Worm (Caenorhabditis elegans): ENCODE data around the gene ZK180.6.

ZK180.6 gene

DNA sequence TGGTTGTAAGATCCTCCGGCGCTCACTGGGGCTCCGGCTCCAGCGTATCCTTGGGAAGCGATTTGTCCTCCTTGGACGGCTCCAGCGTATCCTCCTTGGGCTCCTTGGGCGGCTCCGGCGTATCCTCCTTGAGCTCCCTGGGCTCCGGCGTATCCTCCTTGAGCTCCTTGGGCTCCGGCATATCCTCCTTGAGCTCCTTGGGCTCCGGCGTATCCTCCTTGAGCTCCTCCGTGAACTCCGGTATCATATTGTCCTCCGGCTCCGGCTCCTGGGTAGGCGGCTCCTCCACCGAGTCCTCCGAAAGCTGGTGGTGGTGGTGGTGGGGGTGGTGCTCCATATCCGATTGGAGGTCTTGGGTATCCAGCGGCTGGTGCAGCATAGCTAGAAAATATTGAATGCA is 8.4 kb downstream of the ZK180.6 start:
- no peak for TF ChIP-seq daf-12 (tag; optimal IDR thresholded peaks at IDR 0.05)
- TF ChIP-seq nhr-77 (tag; optimal IDR thresholded peaks at IDR 0.05) = no peak
- no peak for TF ChIP-seq ama-1 (optimal IDR thresholded peaks at IDR 0.05)
- no peak for TF ChIP-seq ceh-16 (tag; optimal IDR thresholded peaks at IDR 0.05)
- TF ChIP-seq nhr-76 (tag; optimal IDR thresholded peaks at IDR 0.05) = no peak
- TF ChIP-seq nhr-67 (tag; optimal IDR thresholded peaks at IDR 0.05) = no peak
- no peak for TF ChIP-seq elt-1 (tag; optimal IDR thresholded peaks at IDR 0.05)
- no peak for TF ChIP-seq mml-1 (tag; optimal IDR thresholded peaks at IDR 0.05)
- TF ChIP-seq unc-39 (tag; optimal IDR thresholded peaks at IDR 0.05) = no peak
- no peak for TF ChIP-seq pha-4 (tag; optimal IDR thresholded peaks at IDR 0.05)
- no peak for TF ChIP-seq ztf-11 (tag; optimal IDR thresholded peaks at IDR 0.05)
- TF ChIP-seq nhr-25 (tag; optimal IDR thresholded peaks at IDR 0.05) = no peak
- TF ChIP-seq fkh-10 (GFP tag; optimal IDR thresholded peaks at IDR 0.05) = no peak
- TF ChIP-seq nhr-43 (tag; optimal IDR thresholded peaks at IDR 0.05; ENCODE audit: poor library complexity, severe bottlenecking) = no peak
- TF ChIP-seq nhr-28 (tag; optimal IDR thresholded peaks at IDR 0.05) = no peak
- TF ChIP-seq egl-5 (tag; optimal IDR thresholded peaks at IDR 0.05) = no peak
- no peak for TF ChIP-seq mdl-1 (tag; optimal IDR thresholded peaks at IDR 0.05)
- TF ChIP-seq ztf-4 (tag; optimal IDR thresholded peaks at IDR 0.05) = no peak

DNA sequence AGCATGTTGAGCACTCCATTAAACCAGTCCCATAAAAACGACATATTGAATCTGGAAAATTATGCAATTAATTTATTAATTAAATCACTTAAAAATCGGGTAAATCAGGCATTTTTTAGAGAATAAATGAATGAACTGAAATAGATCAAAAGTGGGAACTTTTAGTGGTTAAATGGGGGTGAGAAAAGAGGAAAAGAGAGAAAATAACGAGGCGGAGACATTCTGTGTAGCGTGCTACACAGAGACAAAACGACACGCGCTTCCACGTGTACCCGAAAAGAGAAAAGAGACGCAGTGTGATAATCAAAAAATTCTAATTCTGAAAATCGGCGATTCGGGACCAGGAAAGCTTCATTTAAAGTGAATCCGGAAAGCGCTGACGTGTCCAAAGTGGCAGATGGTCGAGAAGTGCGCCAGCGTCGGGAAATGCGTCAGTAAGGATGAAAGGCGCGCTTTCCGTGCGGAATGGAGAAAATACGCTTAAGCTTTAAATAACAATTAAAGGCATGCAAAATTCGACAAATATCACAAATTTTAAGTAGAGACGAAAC is 11.5 kb downstream of the ZK180.6 start, which contains the start of gene sar-1:
sar-1 (minus strand) TSS at position 51 of the 551 bp plus-strand sequence.
- TF ChIP-seq skn-1 (tag; optimal IDR thresholded peaks at IDR 0.05) (peak; percentile 49), elt-2 (tag; optimal IDR thresholded peaks at IDR 0.05) (peak; percentile 60), ztf-4 (tag; optimal IDR thresholded peaks at IDR 0.05) (peak; percentile 65), daf-12 (tag; optimal IDR thresholded peaks at IDR 0.05) (no peak), nhr-12 (tag; optimal IDR thresholded peaks at IDR 0.05) (no peak), ceh-82 (tag; optimal IDR thresholded peaks at IDR 0.05) (peak; percentile 62), nhr-77 (tag; optimal IDR thresholded peaks at IDR 0.05) (peak; percentile 16), ama-1 (optimal IDR thresholded peaks at IDR 0.05) (no peak), ZK546.5 (tag; optimal IDR thresholded peaks at IDR 0.05) (no peak), ceh-16 (tag; optimal IDR thresholded peaks at IDR 0.05) (no peak), aly-2 (tag; optimal IDR thresholded peaks at IDR 0.05) (no peak), pqm-1 (tag; optimal IDR thresholded peaks at IDR 0.05) (peak; percentile 57), elt-1 (tag; optimal IDR thresholded peaks at IDR 0.05) (no peak), nhr-25 (tag; optimal IDR thresholded peaks at IDR 0.05) (peak; percentile 55), pha-4 (tag; optimal IDR thresholded peaks at IDR 0.05) (peak; percentile 48), lin-15B (tag; optimal IDR thresholded peaks at IDR 0.05) (peak; percentile 82), ztf-11 (tag; optimal IDR thresholded peaks at IDR 0.05) (no peak), lsy-12 (tag; optimal IDR thresholded peaks at IDR 0.05) (peak; percentile 83), tbx-2 (tag; optimal IDR thresholded peaks at IDR 0.05) (peak; percentile 77), snpc-4 (tag; optimal IDR thresholded peaks at IDR 0.05) (peak; percentile 66), nhr-67 (tag; optimal IDR thresholded peaks at IDR 0.05) (no peak), zag-1 (tag; optimal IDR thresholded peaks at IDR 0.05) (no peak), nhr-23 (tag; optimal IDR thresholded peaks at IDR 0.05) (peak; percentile 63), nhr-11 (tag; optimal IDR thresholded peaks at IDR 0.05) (peak; percentile 64), lin-39 (tag; optimal IDR thresholded peaks at IDR 0.05) (peak; percentile 45), unc-39 (tag; optimal IDR thresholded peaks at IDR 0.05) (no peak), hmg-11 (tag; optimal IDR thresholded peaks at IDR 0.05) (peak; percentile 53), jun-1 (tag; optimal IDR thresholded peaks at IDR 0.05) (peak; percentile 56), ceh-9 (tag; optimal IDR thresholded peaks at IDR 0.05) (no peak), egl-27 (tag; optimal IDR thresholded peaks at IDR 0.05) (no peak), fos-1 (tag; optimal IDR thresholded peaks at IDR 0.05) (no peak), unc-62 (GFP tag; optimal IDR thresholded peaks at IDR 0.05) (no peak), R02D3.7 (tag; optimal IDR thresholded peaks at IDR 0.05) (peak; percentile 40), fkh-2 (tag; optimal IDR thresholded peaks at IDR 0.05) (no peak), nhr-28 (tag; optimal IDR thresholded peaks at IDR 0.05) (no peak), nhr-43 (tag; optimal IDR thresholded peaks at IDR 0.05; ENCODE audit: poor library complexity, severe bottlenecking) (peak; percentile 69), ceh-28 (tag; optimal IDR thresholded peaks at IDR 0.05) (peak; percentile 55), egl-5 (tag; optimal IDR thresholded peaks at IDR 0.05) (peak; percentile 39), eor-1 (tag; optimal IDR thresholded peaks at IDR 0.05) (no peak), nhr-237 (tag; optimal IDR thresholded peaks at IDR 0.05) (no peak), nhr-76 (tag; optimal IDR thresholded peaks at IDR 0.05) (no peak), fkh-10 (GFP tag; optimal IDR thresholded peaks at IDR 0.05) (peak; percentile 31), elt-3 (tag; optimal IDR thresholded peaks at IDR 0.05) (no peak), mdl-1 (tag; optimal IDR thresholded peaks at IDR 0.05) (peak; percentile 65), nfya-1 (tag; optimal IDR thresholded peaks at IDR 0.05; ENCODE audit: insufficient read depth) (peak; percentile 70), mml-1 (tag; optimal IDR thresholded peaks at IDR 0.05) (no peak), sea-2 (GFP tag; optimal IDR thresholded peaks at IDR 0.05) (no peak)
